Fruit fly (Drosophila melanogaster): ENCODE results near the gene nom.

nom gene

DNA sequence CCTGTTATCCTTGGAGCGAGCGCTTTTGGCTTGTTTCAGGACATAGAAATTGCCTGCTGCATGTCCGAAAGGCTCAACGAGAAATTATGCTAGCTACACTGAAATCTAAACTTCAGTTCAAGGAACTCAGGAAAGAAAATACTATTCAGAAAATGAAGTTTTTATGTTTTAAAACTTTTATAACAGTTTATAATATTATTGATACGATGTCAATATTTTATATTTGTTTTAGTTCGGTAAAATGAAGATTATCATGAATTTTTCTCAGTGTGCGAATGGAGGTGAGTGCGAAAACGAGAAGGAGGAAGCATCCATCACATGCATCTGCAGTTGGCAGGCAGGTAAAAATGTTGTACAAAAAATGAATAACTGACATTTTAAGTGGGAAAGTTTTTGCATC is 23.4 kb downstream of the nom start (continued):
- TF ChIP-seq fd59A (GFP tag; optimal IDR thresholded peaks at IDR 0.05) (peak; percentile 53), Met (GFP tag; optimal IDR thresholded peaks at IDR 0.05) (peak; percentile 89), CG3919 (GFP tag; optimal IDR thresholded peaks at IDR 0.05) (peak; percentile 86), CG8119 (GFP tag; IDR thresholded peaks at IDR 0.05) (peak; percentile 85), CG31627 (GFP tag; optimal IDR thresholded peaks at IDR 0.05) (peak; percentile 70), ss (GFP tag; optimal IDR thresholded peaks at IDR 0.05) (peak; percentile 40 to 82), CG6792 (GFP tag; optimal IDR thresholded peaks at IDR 0.05) (peak; percentile 79), Sox15 (GFP tag; optimal IDR thresholded peaks at IDR 0.05) (peak; percentile 68), Smox (GFP tag; optimal IDR thresholded peaks at IDR 0.05) (peak; percentile 86), lz (GFP tag; optimal IDR thresholded peaks at IDR 0.05) (peak; percentile 81), achi (GFP tag; optimal IDR thresholded peaks at IDR 0.05) (peak; percentile 84), Hr39 (GFP tag; optimal IDR thresholded peaks at IDR 0.05) (peak; percentile 68), Ets21C (GFP tag; optimal IDR thresholded peaks at IDR 0.05) (peak; percentile 46), fd85E (GFP tag; optimal IDR thresholded peaks at IDR 0.05) (peak; percentile 51), CG6808 (GFP tag; optimal IDR thresholded peaks at IDR 0.05) (peak; percentile 69)

DNA sequence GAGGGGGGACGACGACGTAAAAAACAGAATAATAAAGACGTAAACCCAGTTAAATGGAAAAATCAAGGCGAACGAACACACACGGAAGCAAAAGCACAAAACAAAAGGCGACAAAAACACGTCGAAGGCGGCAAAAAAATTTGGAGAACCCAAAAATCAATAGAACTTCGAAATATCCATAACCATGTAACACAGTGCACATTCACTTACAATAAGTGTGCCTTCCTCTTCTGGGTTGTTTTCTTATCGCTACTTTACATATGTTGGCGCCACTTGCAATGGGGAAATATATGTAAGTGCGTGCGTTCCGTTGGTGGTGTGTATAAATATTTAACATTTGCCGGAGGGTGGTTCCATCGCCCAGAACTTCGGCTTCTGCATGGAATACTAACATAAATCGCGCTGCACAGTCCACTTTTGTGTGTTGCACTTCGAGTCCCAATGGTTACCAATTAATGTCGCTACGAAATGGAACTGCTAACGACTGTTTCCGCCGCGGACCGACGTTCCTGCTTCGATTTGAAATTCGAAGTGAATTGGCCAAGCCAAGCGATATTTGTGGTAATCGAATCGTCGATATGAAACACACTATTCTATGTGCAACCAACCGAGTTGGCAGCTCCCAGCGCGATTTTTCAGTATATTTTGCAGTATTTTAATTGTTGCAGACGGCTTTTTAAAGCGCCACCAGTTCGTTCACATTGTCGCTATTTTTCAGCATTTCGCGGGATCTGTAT is 24.3 kb downstream of the nom start, which contains the start of the genes CG9801 and Nasp:
CG9801 (minus strand) TSS at position 542 of the 737 bp plus-strand sequence.
Nasp (plus strand) TSS at position 665 of the 737 bp plus-strand sequence.
- TF ChIP-seq Blimp-1 (GFP tag; optimal IDR thresholded peaks at IDR 0.05): no peak
- TF ChIP-seq Ets21C (GFP tag; optimal IDR thresholded peaks at IDR 0.05): no peak
- no peak for TF ChIP-seq OdsH (GFP tag; optimal IDR thresholded peaks at IDR 0.05)
- peak; percentile 64 for TF ChIP-seq Eip78C (GFP tag)
- peak; percentile 79 for TF ChIP-seq svp (GFP tag)
- no peak for TF ChIP-seq Eip75B (GFP tag; optimal IDR thresholded peaks at IDR 0.05)
- no peak for TF ChIP-seq CG16779 (tag; optimal IDR thresholded peaks at IDR 0.05)
- no peak for TF ChIP-seq spab (GFP tag; optimal IDR thresholded peaks at IDR 0.05)
- TF ChIP-seq Gug (GFP tag; IDR thresholded peaks at IDR 0.05): no peak
- peak; percentile 26 for TF ChIP-seq topi (GFP tag; optimal IDR thresholded peaks at IDR 0.05)
- peak; percentile 18 for TF ChIP-seq Sox14 (GFP tag; optimal IDR thresholded peaks at IDR 0.05)
- TF ChIP-seq salr (GFP tag; optimal IDR thresholded peaks at IDR 0.05): no peak
- peak; percentile 21 for TF ChIP-seq CG31627 (GFP tag; optimal IDR thresholded peaks at IDR 0.05)
- no peak for TF ChIP-seq CG11902 (GFP tag; optimal IDR thresholded peaks at IDR 0.05)
- no peak for TF ChIP-seq Lpt (GFP tag; optimal IDR thresholded peaks at IDR 0.05)
- no peak for TF ChIP-seq CG8319 (GFP tag; optimal IDR thresholded peaks at IDR 0.05)
- no peak for TF ChIP-seq CG10631 (GFP tag; optimal IDR thresholded peaks at IDR 0.05)
- peak; percentile 55 for TF ChIP-seq Smox (GFP tag; optimal IDR thresholded peaks at IDR 0.05)
- TF ChIP-seq CG15336 (GFP tag; IDR thresholded peaks at IDR 0.05): no peak
- no peak for TF ChIP-seq achi (GFP tag; optimal IDR thresholded peaks at IDR 0.05)
- peak; percentile 37 for TF ChIP-seq CG3919 (GFP tag; optimal IDR thresholded peaks at IDR 0.05)
- TF ChIP-seq CG11762 (GFP tag; optimal IDR thresholded peaks at IDR 0.05; ENCODE audit: insufficient read depth): no peak
- no peak for TF ChIP-seq Hr38 (GFP tag; optimal IDR thresholded peaks at IDR 0.05)
- TF ChIP-seq lz (GFP tag; optimal IDR thresholded peaks at IDR 0.05): peak; percentile 45
- TF ChIP-seq cyc (GFP tag; optimal IDR thresholded peaks at IDR 0.05): no peak
- peak; percentile 27 for TF ChIP-seq fd85E (GFP tag; optimal IDR thresholded peaks at IDR 0.05)
- no peak for TF ChIP-seq Sox15 (GFP tag; optimal IDR thresholded peaks at IDR 0.05)
- peak; percentile 1 for TF ChIP-seq CG32006 (GFP tag; optimal IDR thresholded peaks at IDR 0.05)
- no peak for TF ChIP-seq fd59A (GFP tag; optimal IDR thresholded peaks at IDR 0.05)
- TF ChIP-seq ss (GFP tag; optimal IDR thresholded peaks at IDR 0.05): no peak
- TF ChIP-seq CG9139 (GFP tag; optimal IDR thresholded peaks at IDR 0.05): peak; percentile 35
- peak; percentile 34 for TF ChIP-seq Met (GFP tag; optimal IDR thresholded peaks at IDR 0.05)
- no peak for TF ChIP-seq CG6276 (GFP tag; optimal IDR thresholded peaks at IDR 0.05)
- TF ChIP-seq CG4318 (GFP tag; optimal IDR thresholded peaks at IDR 0.05): no peak
- no peak for TF ChIP-seq Hr4 (GFP tag; optimal IDR thresholded peaks at IDR 0.05)
- TF ChIP-seq acj6 (GFP tag; optimal IDR thresholded peaks at IDR 0.05): no peak
- no peak for TF ChIP-seq CG34406 (GFP tag; optimal IDR thresholded peaks at IDR 0.05)
- no peak; the same call in 2 of the 3 replicates for TF ChIP-seq eg (GFP tag; IDR thresholded peaks at IDR 0.05)
- no peak for TF ChIP-seq CG6792 (GFP tag; optimal IDR thresholded peaks at IDR 0.05)
- no peak for TF ChIP-seq CG11294 (GFP tag; IDR thresholded peaks at IDR 0.05)
- no peak for TF ChIP-seq dac (GFP tag; optimal IDR thresholded peaks at IDR 0.05)
- TF ChIP-seq net (GFP tag; optimal IDR thresholded peaks at IDR 0.05): no peak
- peak; percentile 21 for TF ChIP-seq CG7368 (GFP tag; optimal IDR thresholded peaks at IDR 0.05)
- TF ChIP-seq CG1621 (tag; optimal IDR thresholded peaks at IDR 0.05): peak; percentile 22
- TF ChIP-seq CG6163 (GFP tag; IDR thresholded peaks at IDR 0.05): peak; percentile 59; the same call in 2 of the 3 replicates

Measured in whole organism, prepupa.